ENCODE assay signal across 1 fruit fly cellular context in genomic region chr3L:20952121-20952487, dm6.
TF ChIP-seq lines count a peak whose summit lies in the region.

No protein-coding gene starts in this region.

TF ChIP-seq in whole organism, prepupa, 60 proteins besides CTCF, POLR2A, EP300 and RAD21 (continued from another document):
- TF ChIP-seq CG7368 (GFP tag; optimal IDR thresholded peaks at IDR 0.05; lab: Kevin White, UChicago): no peak
- peak; percentile 7 for TF ChIP-seq Ets21C (GFP tag; optimal IDR thresholded peaks at IDR 0.05; lab: Kevin White, UChicago)
- peak; percentile 58 for TF ChIP-seq CG3919 (GFP tag; optimal IDR thresholded peaks at IDR 0.05; lab: Kevin White, UChicago)
- peak; percentile 13 for TF ChIP-seq net (GFP tag; optimal IDR thresholded peaks at IDR 0.05; lab: Kevin White, UChicago)
- TF ChIP-seq CG8632 (GFP tag; optimal IDR thresholded peaks at IDR 0.05; lab: Kevin White, UChicago): peak; percentile 43
- peak; percentile 46 for TF ChIP-seq CG6163 (GFP tag; IDR thresholded peaks at IDR 0.05; lab: Robert Waterston, UW)
- TF ChIP-seq fkh (GFP tag; optimal IDR thresholded peaks at IDR 0.05; lab: Kevin White, UChicago): no peak
- peak; percentile 35 for TF ChIP-seq Lpt (GFP tag; optimal IDR thresholded peaks at IDR 0.05; lab: Kevin White, UChicago)
- TF ChIP-seq Eip75B (GFP tag; optimal IDR thresholded peaks at IDR 0.05; lab: Kevin White, UChicago): peak; percentile 30
- no peak for TF ChIP-seq Hr38 (GFP tag; optimal IDR thresholded peaks at IDR 0.05; lab: Kevin White, UChicago)
- peak in 1 of 2 experiments; percentile 48 for TF ChIP-seq salr (GFP tag; optimal IDR thresholded peaks at IDR 0.05; lab: Kevin White, UChicago)
- peak; percentile 73 for TF ChIP-seq CG3032 (tag; optimal IDR thresholded peaks at IDR 0.05; lab: Kevin White, UChicago)
- peak; percentile 55 for TF ChIP-seq Smox (GFP tag; optimal IDR thresholded peaks at IDR 0.05; lab: Kevin White, UChicago)
- TF ChIP-seq OdsH (GFP tag; optimal IDR thresholded peaks at IDR 0.05; lab: Kevin White, UChicago): peak; percentile 56
- peak; percentile 13 for TF ChIP-seq cyc (GFP tag; optimal IDR thresholded peaks at IDR 0.05; lab: Kevin White, UChicago)
- peak; percentile 28 for TF ChIP-seq CG31627 (GFP tag; optimal IDR thresholded peaks at IDR 0.05; lab: Kevin White, UChicago)
- TF ChIP-seq CG11762 (GFP tag; optimal IDR thresholded peaks at IDR 0.05; lab: Kevin White, UChicago; ENCODE audit: insufficient read depth): peak; percentile 33
- TF ChIP-seq vri (GFP tag; optimal IDR thresholded peaks at IDR 0.05; lab: Kevin White, UChicago): no peak
- no peak for TF ChIP-seq CG8319 (GFP tag; optimal IDR thresholded peaks at IDR 0.05; lab: Kevin White, UChicago)
- TF ChIP-seq svp (GFP tag; lab: Kevin White, UChicago): peak; percentile 74
- no peak for TF ChIP-seq CG16779 (tag; optimal IDR thresholded peaks at IDR 0.05; lab: Kevin White, UChicago)
- no peak for TF ChIP-seq Blimp-1 (GFP tag; optimal IDR thresholded peaks at IDR 0.05; lab: Kevin White, UChicago)
- TF ChIP-seq CG1621 (tag; optimal IDR thresholded peaks at IDR 0.05; lab: Kevin White, UChicago): peak; percentile 18
- peak; percentile 72 for TF ChIP-seq CG10669 (GFP tag; optimal IDR thresholded peaks at IDR 0.05; lab: Kevin White, UChicago)
- no peak for TF ChIP-seq dac (GFP tag; optimal IDR thresholded peaks at IDR 0.05; lab: Kevin White, UChicago)
- peak; percentile 29 for TF ChIP-seq lz (GFP tag; optimal IDR thresholded peaks at IDR 0.05; lab: Kevin White, UChicago)
- peak; percentile 70 for TF ChIP-seq Met (GFP tag; optimal IDR thresholded peaks at IDR 0.05; lab: Kevin White, UChicago)
- TF ChIP-seq esn (GFP tag; optimal IDR thresholded peaks at IDR 0.05; lab: Kevin White, UChicago): peak; percentile 63
- peak; percentile 55 for TF ChIP-seq spab (GFP tag; optimal IDR thresholded peaks at IDR 0.05; lab: Kevin White, UChicago)
- no peak for TF ChIP-seq CG6792 (GFP tag; optimal IDR thresholded peaks at IDR 0.05; lab: Kevin White, UChicago)
- peak; percentile 59 for TF ChIP-seq CG34406 (GFP tag; optimal IDR thresholded peaks at IDR 0.05; lab: Kevin White, UChicago)
- peak; percentile 65 to 76 for TF ChIP-seq ss (GFP tag; optimal IDR thresholded peaks at IDR 0.05; lab: Kevin White, UChicago)
